Fruit fly (Drosophila melanogaster): ENCODE measurements around the gene CG18808.

- TF ChIP-seq sage (GFP tag; optimal IDR thresholded peaks at IDR 0.05) = no peak
- no peak for TF ChIP-seq Abd-B (GFP tag; optimal IDR thresholded peaks at IDR 0.05)
- TF ChIP-seq CrebA (GFP tag; optimal IDR thresholded peaks at IDR 0.05; ENCODE audit: borderline replicate concordance) = no peak
- TF ChIP-seq N (GFP tag; optimal IDR thresholded peaks at IDR 0.05) = no peak
- TF ChIP-seq fru (GFP tag; optimal IDR thresholded peaks at IDR 0.05) = no peak
- no peak for TF ChIP-seq Hr78 (GFP tag; optimal IDR thresholded peaks at IDR 0.05)
- TF ChIP-seq psq (GFP tag; optimal IDR thresholded peaks at IDR 0.05) = no peak
- TF ChIP-seq Jra (GFP tag; optimal IDR thresholded peaks at IDR 0.05) = no peak
- TF ChIP-seq pan (optimal IDR thresholded peaks at IDR 0.05) = no peak
- TF ChIP-seq Hnf4 (GFP tag; optimal IDR thresholded peaks at IDR 0.05) = no peak
Observed at dm6 chr3L:4807306-4807705, at the start of gene CG18808.
